Worm (Caenorhabditis elegans) whole organism, dauer: ENCODE measurements around the gene prp-19.

Experiments used
- unc-62 ChIP-seq: sonication (generic microtip); optimal IDR thresholded peaks from 2 replicates; lab custom pipeline; 2017; ENCODE audit warnings: missing biosample characterization, missing genetic modification reagents, missing genetic modification characterization

prp-19 gene

ce11 chrIII:5171945-5172344, at the start of gene prp-19:
Gene prp-19 (minus strand): TSS chrIII:5172045.
- TF ChIP-seq unc-62: no peak

DNA sequence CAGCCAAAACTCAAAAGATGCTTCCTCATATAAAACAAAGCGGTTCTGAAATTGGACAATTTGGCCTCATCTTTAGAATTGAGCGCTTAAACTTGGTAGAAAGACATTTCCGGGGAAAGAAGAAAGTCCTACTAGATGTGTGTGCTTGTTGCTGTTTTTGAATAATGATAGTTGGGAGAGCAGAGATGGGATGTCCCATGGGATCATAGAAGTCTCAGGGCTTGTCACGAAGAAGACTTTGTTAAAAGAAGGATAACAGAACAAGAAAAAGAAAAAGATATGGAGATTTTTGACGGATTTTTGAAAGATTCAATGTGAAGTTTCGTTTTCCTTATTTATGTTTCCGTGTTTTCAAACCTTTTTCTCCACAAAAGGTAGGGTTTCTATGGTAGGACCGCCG, 46.8 kb upstream of the prp-19 start, which contains the start of gene ZC155.2:
Gene ZC155.2 (plus strand): TSS at position 301 of the 400 bp plus-strand sequence.
- no peak for TF ChIP-seq unc-62

DNA sequence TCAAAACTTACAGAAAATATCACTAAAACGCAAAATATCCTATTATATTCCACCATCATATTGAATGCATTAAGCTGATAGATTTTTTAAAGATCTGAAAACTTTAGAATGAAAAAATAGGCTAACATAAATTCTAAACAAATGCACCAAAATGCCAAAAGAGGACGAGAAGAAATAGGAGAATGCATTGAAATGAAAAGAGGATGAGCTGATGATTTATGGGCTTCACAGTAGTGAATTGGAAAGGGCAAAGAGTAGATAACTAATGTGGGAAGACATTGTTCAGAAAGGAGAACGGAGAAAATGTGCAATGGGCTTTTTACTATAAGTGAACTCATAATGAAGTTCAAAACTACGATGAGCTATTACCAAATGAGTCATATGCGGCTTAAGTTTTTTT, 45.7 kb upstream of the prp-19 start, which contains the start of gene cutl-19:
Gene cutl-19 (minus strand): TSS at position 101 of the 400 bp plus-strand sequence.
- TF ChIP-seq unc-62: no peak

DNA sequence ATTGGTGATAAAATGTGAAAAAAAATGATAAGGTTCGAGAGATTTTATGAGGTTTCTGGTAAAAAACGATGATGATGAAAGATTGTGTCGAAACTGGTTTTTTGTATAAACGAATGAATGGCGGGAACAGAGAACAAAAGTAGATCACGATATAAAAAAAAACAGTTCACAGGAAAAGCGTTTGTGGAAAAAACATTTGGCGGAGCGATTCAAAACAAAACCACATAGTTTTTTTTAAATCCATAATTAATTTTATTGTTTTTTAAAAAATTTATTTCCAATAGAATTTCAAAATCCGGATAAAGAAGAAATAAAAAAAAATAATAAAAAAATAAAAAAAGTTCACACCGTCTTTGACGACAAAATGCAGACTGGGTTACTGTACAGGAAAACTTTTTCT, 43.5 kb upstream of the prp-19 start, which contains the start of gene ZC155.4:
Gene ZC155.4 (minus strand): TSS at position 101 of the 400 bp plus-strand sequence.
- TF ChIP-seq unc-62: no peak

- no peak for TF ChIP-seq unc-62
Observed at ce11 chrIII:5214162-5214561, 42.3 kb upstream of the prp-19 start.

DNA sequence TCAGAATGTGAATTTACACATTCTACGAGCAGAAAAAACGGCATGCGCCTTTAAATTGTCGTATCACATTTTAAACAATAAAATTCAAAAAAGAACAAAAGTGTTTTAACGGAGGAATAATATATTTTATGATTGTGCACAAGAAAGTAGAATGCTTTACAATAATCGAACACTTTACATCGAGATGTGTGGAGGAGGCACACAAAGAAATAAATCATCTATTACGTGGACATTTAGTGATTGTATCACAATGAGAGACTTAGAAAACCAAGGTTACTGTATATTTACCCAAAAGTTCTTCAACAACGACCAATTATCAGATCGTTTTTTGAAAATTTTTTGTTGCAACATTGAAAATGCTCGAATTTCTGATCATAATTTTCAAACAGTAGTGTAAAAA, 38.4 kb upstream of the prp-19 start:
- no peak for TF ChIP-seq unc-62

- TF ChIP-seq unc-62: no peak
Observed at ce11 chrIII:5208992-5209391, 37.1 kb upstream of the prp-19 start, which contains the start of gene syx-16. Gene syx-16 (minus strand): TSS chrIII:5209109.

ce11 chrIII:5206861-5207414, 35.1 kb upstream of the prp-19 start, which contains the start of gene morc-1:
Gene morc-1 (minus strand): TSS chrIII:5206911.
- no peak for TF ChIP-seq unc-62

DNA sequence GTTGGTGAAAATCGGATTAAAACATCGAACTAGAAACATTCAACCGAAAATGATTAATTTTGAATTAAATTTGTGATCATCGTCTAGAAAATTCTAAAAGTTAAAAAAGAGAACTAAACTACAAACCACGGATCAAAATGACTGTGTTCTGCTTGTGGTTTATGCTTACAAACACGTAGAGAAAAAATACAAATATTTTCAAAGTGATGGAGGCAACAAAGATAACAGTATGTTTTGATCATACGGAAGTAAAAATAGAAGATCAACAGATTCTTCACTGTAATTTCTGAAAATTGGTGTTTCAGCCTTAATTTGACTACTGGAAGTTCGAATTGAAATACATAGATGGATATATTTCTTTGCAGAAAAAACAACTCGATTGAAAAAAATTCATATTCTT, 31.5 kb upstream of the prp-19 start:
- no peak for TF ChIP-seq unc-62

DNA sequence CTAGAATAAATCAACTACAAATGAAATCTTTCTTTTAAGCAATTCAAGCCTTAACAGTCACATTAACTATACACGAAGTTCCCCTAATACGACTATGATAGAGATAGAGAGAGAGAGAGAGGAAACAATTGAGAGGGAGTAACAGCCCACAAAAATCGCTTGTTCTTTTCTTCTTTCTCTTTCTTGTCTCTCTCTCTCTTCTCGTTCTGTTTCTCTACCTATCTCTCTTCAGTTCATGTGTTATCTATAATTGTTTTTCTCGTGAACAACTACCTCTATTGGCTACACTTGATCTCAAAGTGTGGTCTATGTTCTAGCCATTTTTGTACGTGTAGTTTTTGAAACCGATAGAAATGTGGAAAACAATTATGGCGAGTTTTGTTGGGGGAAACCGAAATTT, 30.8 kb upstream of the prp-19 start:
- TF ChIP-seq unc-62: no peak

ce11 chrIII:5201267-5201666, 29.4 kb upstream of the prp-19 start:
- no peak for TF ChIP-seq unc-62

DNA sequence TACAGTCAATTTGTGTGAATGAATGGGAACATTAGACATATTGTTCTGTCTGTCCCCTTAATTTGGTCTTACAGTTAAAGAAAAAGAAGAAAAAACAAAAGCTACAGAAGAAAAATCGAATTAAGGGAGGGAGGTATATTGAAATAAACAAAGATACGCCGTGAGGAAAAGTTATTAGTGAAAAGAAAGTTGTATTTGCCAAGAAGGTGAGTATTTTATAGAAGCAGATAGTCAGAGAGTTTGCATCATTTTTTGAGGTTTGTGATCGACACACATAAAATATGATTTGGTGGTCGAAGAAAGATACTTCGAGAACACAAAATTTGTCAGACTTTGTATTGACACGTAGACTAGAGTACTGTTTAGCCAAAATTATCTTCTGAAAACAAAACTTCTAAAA, 28.5 kb upstream of the prp-19 start:
- TF ChIP-seq unc-62: no peak

DNA sequence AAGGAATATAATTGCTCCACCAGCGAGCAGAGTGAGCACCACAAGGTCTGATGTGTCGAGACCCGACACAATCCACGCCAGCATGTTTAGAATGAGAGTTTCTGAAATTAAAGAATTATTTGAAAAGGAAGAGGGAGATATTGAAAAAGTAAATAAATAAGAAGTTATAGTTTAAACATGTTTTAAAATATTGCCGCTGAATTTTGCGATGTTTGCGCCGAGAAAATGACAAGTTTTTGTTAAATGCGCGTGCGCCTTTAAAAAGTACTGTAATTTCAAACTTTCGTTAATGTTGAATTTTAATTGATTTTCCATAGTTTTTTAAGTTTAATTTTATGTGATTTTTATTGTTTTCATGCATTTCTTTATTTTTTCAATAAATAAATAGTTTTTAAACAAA, 27.7 kb upstream of the prp-19 start, which contains the start of gene emb-8:
Gene emb-8 (minus strand): TSS at position 101 of the 400 bp plus-strand sequence.
- TF ChIP-seq unc-62: no peak

ce11 chrIII:5196298-5197045, 24.6 kb upstream of the prp-19 start:
- no peak for TF ChIP-seq unc-62

ce11 chrIII:5195690-5196089, 23.8 kb upstream of the prp-19 start, which contains the start of gene moc-6:
Gene moc-6 (plus strand): TSS chrIII:5195990.
- no peak for TF ChIP-seq unc-62

DNA sequence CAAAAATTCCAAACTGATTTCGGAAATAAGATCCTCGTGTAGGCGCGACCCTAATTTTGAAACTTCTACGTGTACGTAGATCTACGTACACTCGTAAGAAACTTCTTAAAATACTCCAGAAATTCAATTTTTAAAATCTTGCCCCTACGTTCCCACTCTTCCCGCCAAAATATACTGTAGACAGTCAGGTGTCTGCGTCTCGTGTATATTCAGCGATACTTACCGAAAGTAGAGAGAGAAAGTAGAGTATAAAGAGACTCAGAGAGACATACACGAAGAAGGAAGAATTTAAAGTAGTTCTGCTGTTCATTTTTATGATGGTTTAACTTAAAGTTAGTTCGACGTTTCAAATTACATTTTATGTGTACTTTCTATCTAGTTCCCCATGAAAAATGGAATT, 21.4 kb upstream of the prp-19 start:
- TF ChIP-seq unc-62: no peak

DNA sequence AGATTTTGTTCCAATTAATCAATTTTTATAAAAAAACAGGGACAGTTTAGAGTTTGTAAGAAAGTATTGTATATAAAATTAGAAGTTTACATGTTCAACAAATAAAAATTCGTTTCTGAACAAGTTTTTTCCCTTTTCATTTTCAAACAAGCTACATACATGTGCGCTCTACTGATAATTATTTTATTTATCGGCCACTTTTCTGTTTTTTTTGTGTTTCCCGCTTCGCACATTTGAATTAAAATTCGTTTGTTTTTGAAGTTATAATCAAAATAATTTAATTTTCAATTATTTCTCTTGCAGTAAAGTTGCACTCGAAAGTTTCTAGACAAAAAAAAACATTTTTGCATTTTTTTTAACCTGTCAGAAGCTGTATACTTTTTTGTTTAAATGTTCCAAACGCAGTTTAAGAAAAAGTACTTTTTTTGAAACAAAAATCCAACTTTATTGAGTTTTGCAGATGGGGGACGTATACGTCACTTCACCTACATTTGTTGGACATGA, 18.9 kb upstream of the prp-19 start, which contains the start of gene hira-1:
Gene hira-1 (plus strand): TSS at position 454 of the 504 bp plus-strand sequence.
- TF ChIP-seq unc-62: no peak

ce11 chrIII:5190179-5190578, 18.3 kb upstream of the prp-19 start:
- TF ChIP-seq unc-62: no peak
